Fruit fly (Drosophila melanogaster) whole organism, embryonic: ENCODE results near the gene Orct2.

Source experiments
- Bdp1 ChIP-seq: fragments of 200-800 bp; sonication (Bioruptor generic); optimal IDR thresholded peaks from 3 replicates; lab custom pipeline; 2016; ENCODE audit warnings: missing biosample characterization, missing genetic modification characterization
- CG10431 ChIP-seq: fragments of 200-800 bp; sonication (Bioruptor generic); optimal IDR thresholded peaks from 3 replicates; lab custom pipeline; 2018; ENCODE audit warnings: missing biosample characterization, mild to moderate bottlenecking, missing genetic modification characterization
- CG10654 ChIP-seq: fragments of 200-800 bp; sonication (Bioruptor generic); optimal IDR thresholded peaks from 2 replicates; lab custom pipeline; 2016; ENCODE audit warnings: missing biosample characterization, missing genetic modification characterization
- CG4404 ChIP-seq: fragments of 200-800 bp; sonication (Bioruptor generic); IDR thresholded peaks from 2 replicates; pipeline ENCODE4 v1.3.6; 2022; ENCODE audit warnings: missing biosample characterization, missing genetic modification characterization
- CG8944 ChIP-seq: fragments of 200-800 bp; sonication (Bioruptor generic); optimal IDR thresholded peaks from 3 replicates; lab custom pipeline; 2016; ENCODE audit warnings: missing biosample characterization, missing genetic modification characterization
- HmgZ ChIP-seq: fragments of 200-800 bp; sonication (Bioruptor generic); optimal IDR thresholded peaks from 2 replicates; lab custom pipeline; 2018; ENCODE audit warnings: missing biosample characterization, mild to moderate bottlenecking, missing genetic modification characterization
- Kr ChIP-seq: fragments of 200-800 bp; sonication (Bioruptor generic); optimal IDR thresholded peaks from 2 replicates; lab custom pipeline; 2017; ENCODE audit warnings: missing biosample characterization, mild to moderate bottlenecking, missing genetic modification characterization
- Mad ChIP-seq: fragments of 200-800 bp; sonication (Bioruptor generic); optimal IDR thresholded peaks from 2 replicates; lab custom pipeline; 2016; ENCODE audit warnings: missing biosample characterization, missing genetic modification characterization
- kay ChIP-seq: fragments of 200-800 bp; sonication (Bioruptor generic); optimal IDR thresholded peaks from 2 replicates; lab custom pipeline; 2016; ENCODE audit warnings: missing biosample characterization, missing genetic modification characterization
- toy ChIP-seq: fragments of 200-800 bp; sonication (Bioruptor generic); IDR thresholded peaks from 2 replicates; pipeline ENCODE4 v1.3.6; 2022; ENCODE audit warnings: missing biosample characterization, missing genetic modification characterization
- tx ChIP-seq: fragments of 200-800 bp; sonication (Bioruptor generic); optimal IDR thresholded peaks from 2 replicates; lab custom pipeline; 2016; ENCODE audit warnings: missing biosample characterization, missing genetic modification characterization
- unc-4 ChIP-seq: fragments of 200-800 bp; sonication (Bioruptor generic); IDR thresholded peaks from 2 replicates; pipeline ENCODE4 v1.3.6; 2022; ENCODE audit warnings: missing biosample characterization, missing genetic modification characterization; ENCODE audit not compliant: partially characterized antibody
- unpg ChIP-seq: fragments of 200-800 bp; sonication (Bioruptor generic); optimal IDR thresholded peaks from 3 replicates; lab custom pipeline; 2018; ENCODE audit warnings: missing biosample characterization, mild to moderate bottlenecking, missing genetic modification characterization, moderate library complexity

DNA sequence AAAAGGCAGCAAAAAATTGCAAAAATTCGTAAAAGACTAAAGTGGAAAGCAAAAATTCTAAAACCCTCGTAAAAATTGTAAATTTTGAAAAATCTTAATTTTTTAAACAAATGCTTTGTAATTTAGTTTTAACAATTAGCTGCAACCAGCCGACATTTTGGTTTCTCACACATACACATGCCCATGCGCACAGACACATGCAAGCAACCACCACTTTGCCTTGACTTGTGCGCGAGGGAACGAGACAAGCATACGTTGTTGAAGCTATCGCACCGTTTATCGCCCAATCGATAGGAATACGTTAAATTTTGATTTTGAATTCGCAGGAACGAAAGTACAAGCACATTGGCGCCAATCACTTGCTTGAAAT, 47.5 kb downstream of the Orct2 start:
- no peak for TF ChIP-seq CG10654 (GFP tag; lab: Kevin White, UChicago)
- peak; percentile 25 for TF ChIP-seq HmgZ
- TF ChIP-seq Bdp1 (GFP tag; lab: Kevin White, UChicago) = no peak
- no peak for TF ChIP-seq unpg (GFP tag; lab: Kevin White, UChicago)
- TF ChIP-seq CG10431 = no peak
- peak; percentile 63 for TF ChIP-seq unc-4 (GFP tag; lab: Robert Waterston, UW)
- TF ChIP-seq CG8944 = no peak
- no peak for TF ChIP-seq toy (GFP tag; lab: Robert Waterston, UW)
- TF ChIP-seq kay = no peak
- TF ChIP-seq Kr (GFP tag; lab: Kevin White, UChicago) = no peak
- no peak for TF ChIP-seq Mad
- TF ChIP-seq tx = no peak
- TF ChIP-seq CG4404 (GFP tag; lab: Robert Waterston, UW) = no peak
